Fruit fly (Drosophila melanogaster): ENCODE results near the gene CG9393.

Gene CG9393

DNA sequence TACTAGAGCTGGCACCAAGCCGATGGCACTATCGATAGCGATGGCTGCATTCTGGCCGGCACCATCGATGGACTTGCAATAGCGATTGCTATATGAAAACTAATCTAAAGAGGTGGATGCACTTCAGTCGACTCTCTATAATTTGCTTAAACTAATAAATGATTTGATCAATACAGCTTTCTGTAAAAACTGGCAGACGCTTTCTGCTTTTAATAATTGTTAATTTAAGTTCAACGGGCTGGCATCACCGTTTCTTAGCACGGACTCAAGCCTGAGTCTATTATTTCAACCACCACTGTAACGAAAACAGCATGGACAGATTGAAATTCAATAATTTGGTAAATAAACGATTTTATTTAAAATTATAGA is 50.4 kb downstream of the CG9393 start, which contains the start of the genes Ras85D and Rlb1:
Ras85D (minus strand) TSS at position 16 of the 369 bp plus-strand sequence.
Rlb1 (plus strand) TSS at position 276 of the 369 bp plus-strand sequence.
- TF ChIP-seq Sp1 (GFP tag; optimal IDR thresholded peaks at IDR 0.05): peak; percentile 49
- TF ChIP-seq HLH106 (tag; optimal IDR thresholded peaks at IDR 0.05): peak; percentile 77
- peak; percentile 93 for TF ChIP-seq tai (GFP tag; optimal IDR thresholded peaks at IDR 0.05)
- TF ChIP-seq jim (GFP tag; optimal IDR thresholded peaks at IDR 0.05): peak; percentile 7
- TF ChIP-seq sv (GFP tag; optimal IDR thresholded peaks at IDR 0.05): peak; percentile 77
- TF ChIP-seq Hr83 (GFP tag; optimal IDR thresholded peaks at IDR 0.05; ENCODE audit: poor library complexity, severe bottlenecking): peak; percentile 18
- TF ChIP-seq Dfd (GFP tag; optimal IDR thresholded peaks at IDR 0.05): no peak
- TF ChIP-seq N (GFP tag; optimal IDR thresholded peaks at IDR 0.05): no peak
- TF ChIP-seq br (GFP tag; optimal IDR thresholded peaks at IDR 0.05): peak; percentile 68
- TF ChIP-seq pan (optimal IDR thresholded peaks at IDR 0.05): no peak
- TF ChIP-seq dl (GFP tag; optimal IDR thresholded peaks at IDR 0.05; ENCODE audit: insufficient read depth in 1 of 2, partially characterized antibody in 2 of 2): no peak
- TF ChIP-seq rgr (GFP tag; optimal IDR thresholded peaks at IDR 0.05): peak; percentile 70
- peak; percentile 45 for TF ChIP-seq Myc (optimal IDR thresholded peaks at IDR 0.05)
- peak; percentile 36 for TF ChIP-seq dsf (GFP tag; optimal IDR thresholded peaks at IDR 0.05; ENCODE audit: borderline replicate concordance)
- TF ChIP-seq CrebA (GFP tag; optimal IDR thresholded peaks at IDR 0.05; ENCODE audit: borderline replicate concordance): no peak
- TF ChIP-seq Vsx2 (GFP tag; optimal IDR thresholded peaks at IDR 0.05; ENCODE audit: partially characterized antibody): no peak
- peak; percentile 64 for TF ChIP-seq brk (GFP tag; optimal IDR thresholded peaks at IDR 0.05)
- TF ChIP-seq GATAd (GFP tag; optimal IDR thresholded peaks at IDR 0.05): no peak
- no peak for TF ChIP-seq Dif (GFP tag; optimal IDR thresholded peaks at IDR 0.05; ENCODE audit: partially characterized antibody)
- no peak for TF ChIP-seq Rel (GFP tag; optimal IDR thresholded peaks at IDR 0.05)
- TF ChIP-seq Rel (tag; optimal IDR thresholded peaks at IDR 0.05): peak; percentile 21
- peak in 1 of 2 experiments; percentile 81 for TF ChIP-seq foxo (GFP tag; optimal IDR thresholded peaks at IDR 0.05)
- peak; percentile 80 for TF ChIP-seq ey (GFP tag; optimal IDR thresholded peaks at IDR 0.05)
- TF ChIP-seq h (GFP tag; optimal IDR thresholded peaks at IDR 0.05): peak; percentile 76
- TF ChIP-seq Hnf4 (GFP tag; optimal IDR thresholded peaks at IDR 0.05): peak; percentile 78
- TF ChIP-seq OdsH (GFP tag; optimal IDR thresholded peaks at IDR 0.05): peak; percentile 37
- peak; percentile 57 for TF ChIP-seq woc (GFP tag; optimal IDR thresholded peaks at IDR 0.05)
- no peak for TF ChIP-seq lola (GFP tag; optimal IDR thresholded peaks at IDR 0.05)
- peak; percentile 76 for TF ChIP-seq fru (GFP tag; optimal IDR thresholded peaks at IDR 0.05)
- TF ChIP-seq Abd-B (GFP tag; optimal IDR thresholded peaks at IDR 0.05): no peak
- peak; percentile 50 for TF ChIP-seq CG9705 (GFP tag; optimal IDR thresholded peaks at IDR 0.05)
- TF ChIP-seq Jra (GFP tag; optimal IDR thresholded peaks at IDR 0.05): peak; percentile 68
- TF ChIP-seq usp (GFP tag; optimal IDR thresholded peaks at IDR 0.05): no peak
- peak; percentile 62 for TF ChIP-seq psq (GFP tag; optimal IDR thresholded peaks at IDR 0.05)
- no peak for TF ChIP-seq sage (GFP tag; optimal IDR thresholded peaks at IDR 0.05)
- no peak for TF ChIP-seq Mio (GFP tag; optimal IDR thresholded peaks at IDR 0.05)
- no peak for TF ChIP-seq CG32264 (GFP tag; optimal IDR thresholded peaks at IDR 0.05)
- TF ChIP-seq Hr78 (GFP tag; optimal IDR thresholded peaks at IDR 0.05): no peak
- no peak for TF ChIP-seq dmrt93B (GFP tag; optimal IDR thresholded peaks at IDR 0.05)

DNA sequence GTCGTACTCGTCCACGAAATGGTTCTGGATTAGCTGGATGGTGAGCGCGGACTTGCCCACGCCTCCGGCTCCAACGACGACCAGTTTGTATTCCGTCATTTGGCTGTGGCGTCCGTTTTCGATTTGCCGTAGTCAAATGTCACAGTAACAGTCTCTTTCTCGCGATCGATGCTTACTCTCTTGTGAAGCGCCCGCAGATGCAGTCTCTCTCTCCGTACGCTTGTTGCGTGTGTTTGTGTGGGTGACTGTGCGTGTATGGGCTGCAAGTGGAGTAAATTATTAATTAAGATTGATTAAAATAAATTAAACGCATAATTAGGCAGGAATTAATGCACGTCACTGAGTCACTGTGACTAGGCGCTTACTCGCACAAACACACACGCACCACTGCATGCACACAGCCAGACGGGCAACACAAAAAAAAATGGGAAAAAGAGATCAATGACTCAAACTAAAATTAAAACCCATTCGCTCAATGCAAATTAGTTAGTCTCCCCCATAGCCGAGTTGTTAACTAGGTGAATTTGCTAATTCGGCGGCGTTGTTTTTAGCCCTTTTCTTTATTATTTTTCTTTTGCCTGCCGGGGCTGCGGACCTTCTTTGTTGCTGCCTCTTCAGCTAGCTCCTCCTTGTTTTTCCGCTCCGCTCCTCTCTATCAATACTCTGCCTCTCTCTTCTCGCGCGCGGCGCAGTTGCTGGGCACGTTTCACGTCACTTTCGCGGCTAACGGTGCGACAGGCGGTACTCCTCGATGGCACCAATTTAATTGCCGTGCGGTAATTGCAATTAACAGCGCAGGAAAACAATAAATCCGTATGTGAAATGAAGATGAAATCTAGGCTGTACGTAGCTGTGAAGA is 51.1 kb downstream of the CG9393 start:
- TF ChIP-seq N (GFP tag; optimal IDR thresholded peaks at IDR 0.05) (no peak), tai (GFP tag; optimal IDR thresholded peaks at IDR 0.05) (no peak), GATAd (GFP tag; optimal IDR thresholded peaks at IDR 0.05) (no peak), dl (GFP tag; optimal IDR thresholded peaks at IDR 0.05; ENCODE audit: insufficient read depth in 1 of 2, partially characterized antibody in 2 of 2) (peak in 1 of 2 experiments; percentile 57), foxo (GFP tag; optimal IDR thresholded peaks at IDR 0.05) (no peak), Dif (GFP tag; optimal IDR thresholded peaks at IDR 0.05; ENCODE audit: partially characterized antibody) (peak; percentile 29), sv (GFP tag; optimal IDR thresholded peaks at IDR 0.05) (no peak), lola (GFP tag; optimal IDR thresholded peaks at IDR 0.05) (no peak)
